Fruit fly (Drosophila melanogaster) whole organism, larva: ENCODE measurements around the gene CG9521.

ENCODE experiments used
- noc ChIP-seq: fragments of 200-800 bp; sonication (Bioruptor generic); optimal IDR thresholded peaks from 3 replicates; lab custom pipeline; 2019; ENCODE audit warnings: missing biosample characterization, mild to moderate bottlenecking, missing genetic modification characterization, moderate library complexity

Gene CG9521

dm6 chrX:14850069-14850468, 3.0 kb downstream of the CG9521 start:
- TF ChIP-seq noc (tag; lab: Kevin White, UChicago), result no peak

dm6 chrX:14848755-14849354, 4.2 kb downstream of the CG9521 start, which contains the start of gene CG9522:
CG9522 (minus strand) TSS chrX:14848808.
- TF ChIP-seq noc (tag; lab: Kevin White, UChicago), result peak; percentile 78

dm6 chrX:14846116-14846614, 6.9 kb downstream of the CG9521 start:
- no peak for TF ChIP-seq noc (tag; lab: Kevin White, UChicago)

dm6 chrX:14844657-14845056, 8.4 kb downstream of the CG9521 start, which contains the start of gene CG12539:
CG12539 (minus strand) TSS chrX:14844757.
- no peak for TF ChIP-seq noc (tag; lab: Kevin White, UChicago)

- no peak for TF ChIP-seq noc (tag; lab: Kevin White, UChicago)
These were observed 11.1 kb downstream of the CG9521 start for dm6 chrX:14841893-14842505.

dm6 chrX:14840417-14840872, 12.6 kb downstream of the CG9521 start:
- no peak for TF ChIP-seq noc (tag; lab: Kevin White, UChicago)

dm6 chrX:14839739-14840347, 13.2 kb downstream of the CG9521 start:
- TF ChIP-seq noc (tag; lab: Kevin White, UChicago), result no peak

dm6 chrX:14839047-14839446, 14.0 kb downstream of the CG9521 start, which contains the start of the genes CG32590 and Flo2:
CG32590 (minus strand) TSS chrX:14839106.
Flo2 (plus strand) TSS chrX:14839376.
- peak; percentile 75 for TF ChIP-seq noc (tag; lab: Kevin White, UChicago)

dm6 chrX:14837983-14838382, 15.1 kb downstream of the CG9521 start, which contains the start of gene Grx5:
Grx5 (minus strand) TSS chrX:14838198.
- no peak for TF ChIP-seq noc (tag; lab: Kevin White, UChicago)

dm6 chrX:14836425-14836824, 16.6 kb downstream of the CG9521 start, which contains the start of gene CG14410:
CG14410 (plus strand) TSS chrX:14836725.
- no peak for TF ChIP-seq noc (tag; lab: Kevin White, UChicago)

dm6 chrX:14832562-14833303, 20.3 kb downstream of the CG9521 start, which contains the start of gene CG14411:
CG14411 (plus strand) TSS chrX:14832647.
- TF ChIP-seq noc (tag; lab: Kevin White, UChicago), result no peak

dm6 chrX:14831713-14832561, 21.1 kb downstream of the CG9521 start, which contains the start of gene CG14408:
CG14408 (minus strand) TSS chrX:14832033.
- TF ChIP-seq noc (tag; lab: Kevin White, UChicago), result no peak

- TF ChIP-seq noc (tag; lab: Kevin White, UChicago), result no peak
These were observed 25.4 kb downstream of the CG9521 start for dm6 chrX:14827643-14828042.

- no peak for TF ChIP-seq noc (tag; lab: Kevin White, UChicago)
These were observed 27.0 kb downstream of the CG9521 start, which contains the start of gene rut for dm6 chrX:14825922-14826617. rut (minus strand) TSS chrX:14826073.
